Worm (Caenorhabditis elegans) whole organism, midembryonic: ENCODE data around the gene ags-3.

Experiments used
- T22C8.4 ChIP-seq: fragments of 200-800 bp; sonication (Bioruptor generic); IDR thresholded peaks from 2 replicates; pipeline ENCODE4 v1.3.6; 2022; ENCODE audit warnings: missing genetic modification characterization, missing compliant biosample characterization
- cog-1 ChIP-seq: sonication (generic microtip); optimal IDR thresholded peaks from 2 replicates; lab custom pipeline; 2016; ENCODE audit warnings: missing genetic modification characterization, missing compliant biosample characterization
- flt-1 ChIP-seq: fragments of 200-800 bp; sonication (Bioruptor generic); IDR thresholded peaks from 2 replicates; pipeline ENCODE4 v1.3.6; 2022; ENCODE audit warnings: missing genetic modification characterization, missing compliant biosample characterization
- klf-2 ChIP-seq: fragments of 200-800 bp; sonication (Bioruptor generic); conservative IDR thresholded peaks from 2 replicates; pipeline ENCODE4 v1.3.6; 2022; ENCODE audit warnings: missing genetic modification reagents, missing genetic modification characterization, missing compliant biosample characterization
- med-1 ChIP-seq: sonication (generic microtip); optimal IDR thresholded peaks from 2 replicates; lab custom pipeline; 2017; ENCODE audit warnings: missing genetic modification characterization, mild to moderate bottlenecking, missing compliant biosample characterization, antibody characterized with exemption, missing genetic modification reagents; ENCODE audit not compliant: insufficient read depth
- ref-1 ChIP-seq: fragments of 200-800 bp; sonication (Bioruptor generic); conservative IDR thresholded peaks from 2 replicates; pipeline ENCODE4 v1.3.6; 2022; ENCODE audit warnings: missing genetic modification reagents, missing genetic modification characterization, missing compliant biosample characterization
- tab-1 ChIP-seq: fragments of 200-800 bp; sonication (Bioruptor generic); IDR thresholded peaks from 2 replicates; pipeline ENCODE4 v1.3.6; 2022; ENCODE audit warnings: missing genetic modification characterization, missing compliant biosample characterization
- ztf-23 ChIP-seq: fragments of 200-800 bp; sonication (Bioruptor generic); IDR thresholded peaks from 2 replicates; pipeline ENCODE4 v1.3.6; 2022; ENCODE audit warnings: missing genetic modification reagents, missing genetic modification characterization, missing compliant biosample characterization
- ztf-29 ChIP-seq: fragments of 200-800 bp; sonication (Bioruptor generic); IDR thresholded peaks from 2 replicates; pipeline ENCODE4 v1.3.6; 2022; ENCODE audit warnings: missing genetic modification reagents, missing genetic modification characterization, missing compliant biosample characterization

Gene ags-3

DNA sequence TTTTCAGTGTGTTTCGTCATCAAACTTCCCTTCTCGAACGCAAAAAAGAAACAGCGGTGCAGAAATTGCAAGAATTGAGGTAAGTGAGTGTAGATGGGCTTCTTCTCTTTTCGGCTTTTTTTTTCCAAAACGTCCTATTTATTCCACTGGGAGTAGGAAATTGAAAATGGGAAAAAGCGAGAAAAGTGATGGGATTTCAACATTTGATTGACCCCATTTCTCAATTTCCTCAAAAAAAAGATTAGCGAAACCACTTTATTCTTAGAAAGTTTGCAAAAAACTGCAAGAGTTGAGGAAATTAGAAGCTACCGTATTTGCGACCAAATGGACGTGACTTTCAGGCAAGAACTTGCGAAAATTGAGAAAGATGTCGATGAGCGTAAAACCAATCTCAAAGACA, at the start of gene ags-3:
TSS of gene ags-3 (minus strand) at position 101 of the 400 bp plus-strand sequence.
- no peak for TF ChIP-seq ztf-29 (GFP tag; lab: Robert Waterston, UW)
- TF ChIP-seq klf-2, result no peak
- TF ChIP-seq T22C8.4 (GFP tag; lab: Robert Waterston, UW), result no peak
- no peak for TF ChIP-seq cog-1 (tag; lab: Kevin White, UChicago)
- TF ChIP-seq tab-1, result no peak
- no peak for TF ChIP-seq ref-1 (GFP tag; lab: Robert Waterston, UW)
- no peak for TF ChIP-seq med-1 (GFP tag; lab: Kevin White, UChicago)
- TF ChIP-seq flt-1 (GFP tag; lab: Robert Waterston, UW), result no peak

ce11 chrX:5348529-5349148, 45.2 kb upstream of the ags-3 start, which contains the start of gene syx-3:
TSS of gene syx-3 (plus strand) at chrX:5349098.
- no peak for TF ChIP-seq ztf-29 (GFP tag; lab: Robert Waterston, UW)

- no peak for TF ChIP-seq ztf-23
- TF ChIP-seq cog-1 (tag; lab: Kevin White, UChicago), result no peak
- TF ChIP-seq T22C8.4 (GFP tag; lab: Robert Waterston, UW), result no peak
These were observed 44.5 kb upstream of the ags-3 start for ce11 chrX:5347856-5348255.

DNA sequence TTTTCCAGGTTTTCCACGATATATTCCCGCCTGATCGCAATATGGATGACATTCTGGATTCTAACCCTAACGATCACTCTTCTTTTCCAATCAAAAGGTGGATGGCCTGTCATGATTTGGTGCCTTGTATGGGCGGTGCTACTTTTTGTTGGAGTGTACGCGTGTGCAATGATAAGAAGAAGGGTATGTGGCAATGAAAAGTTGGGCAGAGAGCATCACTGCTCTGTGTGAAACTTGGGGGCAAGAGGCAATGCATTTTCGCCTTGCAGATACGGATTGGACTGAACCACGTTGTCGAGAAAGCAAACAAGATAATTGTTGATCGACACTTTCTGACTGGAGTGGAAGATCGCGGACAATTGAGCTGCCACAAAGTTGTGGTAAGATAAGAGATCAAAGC, 42.9 kb upstream of the ags-3 start:
- no peak for TF ChIP-seq flt-1 (GFP tag; lab: Robert Waterston, UW)
- no peak for TF ChIP-seq T22C8.4 (GFP tag; lab: Robert Waterston, UW)
- no peak for TF ChIP-seq ztf-23
- no peak for TF ChIP-seq cog-1 (tag; lab: Kevin White, UChicago)
- no peak for TF ChIP-seq klf-2
- no peak for TF ChIP-seq ref-1 (GFP tag; lab: Robert Waterston, UW)
- no peak for TF ChIP-seq ztf-29 (GFP tag; lab: Robert Waterston, UW)
- no peak for TF ChIP-seq tab-1
- no peak for TF ChIP-seq med-1 (GFP tag; lab: Kevin White, UChicago)

- no peak for TF ChIP-seq ref-1 (GFP tag; lab: Robert Waterston, UW)
- TF ChIP-seq tab-1, result no peak
- TF ChIP-seq med-1 (GFP tag; lab: Kevin White, UChicago), result no peak
- TF ChIP-seq flt-1 (GFP tag; lab: Robert Waterston, UW), result no peak
- no peak for TF ChIP-seq cog-1 (tag; lab: Kevin White, UChicago)
These were observed 40.9 kb upstream of the ags-3 start, which contains the start of gene C26B9.1 for ce11 chrX:5344287-5344686. TSS of gene C26B9.1 (plus strand) at chrX:5344587.

- TF ChIP-seq cog-1 (tag; lab: Kevin White, UChicago) (no peak), tab-1 (no peak), ztf-23 (no peak), ztf-29 (GFP tag; lab: Robert Waterston, UW) (no peak), med-1 (GFP tag; lab: Kevin White, UChicago) (no peak), T22C8.4 (GFP tag; lab: Robert Waterston, UW) (no peak), ref-1 (GFP tag; lab: Robert Waterston, UW) (no peak), flt-1 (GFP tag; lab: Robert Waterston, UW) (no peak), klf-2 (no peak)
These were observed 38.6 kb upstream of the ags-3 start, which contains the start of gene C26B9.7 for ce11 chrX:5342007-5342406. TSS of gene C26B9.7 (plus strand) at chrX:5342307.

- TF ChIP-seq cog-1 (tag; lab: Kevin White, UChicago) (no peak), T22C8.4 (GFP tag; lab: Robert Waterston, UW) (no peak), klf-2 (no peak), tab-1 (no peak), ref-1 (GFP tag; lab: Robert Waterston, UW) (no peak), ztf-29 (GFP tag; lab: Robert Waterston, UW) (no peak), ztf-23 (no peak), flt-1 (GFP tag; lab: Robert Waterston, UW) (no peak), med-1 (GFP tag; lab: Kevin White, UChicago) (no peak)
These were observed 36.5 kb upstream of the ags-3 start, which contains the start of gene C26B9.2 for ce11 chrX:5339889-5340288. TSS of gene C26B9.2 (plus strand) at chrX:5340189.

DNA sequence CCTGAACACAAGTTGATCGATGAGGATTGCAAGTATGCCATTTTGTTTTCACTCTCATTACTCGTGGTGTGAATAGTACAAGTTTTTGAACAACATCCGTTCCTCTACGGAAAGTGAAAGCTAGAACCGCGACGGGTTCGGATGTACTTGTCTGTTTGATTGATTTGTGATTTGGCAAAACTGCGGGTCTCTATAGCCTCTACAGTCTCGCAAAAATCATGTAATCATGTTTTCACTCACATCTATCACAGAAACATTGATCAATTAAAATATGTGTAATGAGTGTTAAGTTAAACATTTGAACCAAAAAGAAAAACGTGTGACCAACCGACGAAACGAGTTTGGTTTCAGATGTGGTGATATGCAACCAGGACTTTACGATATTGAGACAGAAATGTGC, 36.0 kb upstream of the ags-3 start:
- TF ChIP-seq med-1 (GFP tag; lab: Kevin White, UChicago), result no peak
- no peak for TF ChIP-seq klf-2
- TF ChIP-seq flt-1 (GFP tag; lab: Robert Waterston, UW), result no peak
- TF ChIP-seq cog-1 (tag; lab: Kevin White, UChicago), result no peak
- no peak for TF ChIP-seq ztf-23
- TF ChIP-seq ref-1 (GFP tag; lab: Robert Waterston, UW), result no peak
- TF ChIP-seq tab-1, result no peak
- TF ChIP-seq ztf-29 (GFP tag; lab: Robert Waterston, UW), result no peak
- no peak for TF ChIP-seq T22C8.4 (GFP tag; lab: Robert Waterston, UW)

DNA sequence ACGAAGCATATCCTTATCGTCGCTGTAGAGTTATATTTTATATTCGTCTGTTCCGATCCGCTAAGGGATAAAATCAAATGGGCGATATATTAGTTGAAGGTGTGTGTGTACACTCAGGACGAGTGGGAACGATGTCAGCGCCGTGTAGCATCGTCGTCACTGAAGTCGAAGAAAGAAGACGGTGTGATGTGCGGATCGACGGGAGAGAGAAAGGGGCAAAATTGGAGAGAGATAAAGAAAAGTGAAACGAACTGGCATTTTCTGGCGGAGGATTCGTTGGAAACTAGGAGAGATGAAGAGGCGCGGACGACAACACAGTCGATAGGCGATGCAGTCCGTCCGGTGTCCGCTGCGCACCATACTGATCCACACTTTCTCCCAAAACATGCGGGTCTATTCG, 34.6 kb upstream of the ags-3 start, which contains the start of gene C26B9.3:
TSS of gene C26B9.3 (plus strand) at position 343 of the 400 bp plus-strand sequence.
- TF ChIP-seq klf-2, result no peak
- TF ChIP-seq flt-1 (GFP tag; lab: Robert Waterston, UW), result no peak
- TF ChIP-seq cog-1 (tag; lab: Kevin White, UChicago), result no peak
- TF ChIP-seq T22C8.4 (GFP tag; lab: Robert Waterston, UW), result no peak
- TF ChIP-seq tab-1, result no peak
- TF ChIP-seq ztf-29 (GFP tag; lab: Robert Waterston, UW), result no peak
- TF ChIP-seq med-1 (GFP tag; lab: Kevin White, UChicago), result no peak
- TF ChIP-seq ref-1 (GFP tag; lab: Robert Waterston, UW), result no peak
- TF ChIP-seq ztf-23, result no peak

ce11 chrX:5336498-5336897, 33.1 kb upstream of the ags-3 start:
- no peak for TF ChIP-seq tab-1
- no peak for TF ChIP-seq flt-1 (GFP tag; lab: Robert Waterston, UW)
- TF ChIP-seq ztf-29 (GFP tag; lab: Robert Waterston, UW), result peak; percentile 33; the same call in 1 of the 2 replicates
- TF ChIP-seq cog-1 (tag; lab: Kevin White, UChicago), result peak; percentile 76
- no peak for TF ChIP-seq med-1 (GFP tag; lab: Kevin White, UChicago)
